Worm (Caenorhabditis elegans): Measurements from ENCODE around the gene K05F1.6.
A peak's percentile ranks its signal among the peaks of the same experiment; 100 is the strongest.
"Not testable (repeated sequence)": the region's sequence is repeated elsewhere in the genome, so short reads cannot be mapped to it uniquely, and the experiment has no call there.

The K05F1.6 gene

ce11 chrII:5799553-5799952 lies 17.2 kb downstream of the K05F1.6 start, which contains the start of gene K05F1.8:
K05F1.8 (minus strand) TSS chrII:5799653.
- no peak for TF ChIP-seq ztf-23 (GFP tag; IDR thresholded peaks at IDR 0.05)
- no peak for TF ChIP-seq ztf-29 (GFP tag; IDR thresholded peaks at IDR 0.05)
- no peak for TF ChIP-seq klf-2 (GFP tag; conservative IDR thresholded peaks at IDR 0.05)
- TF ChIP-seq T22C8.4 (GFP tag; IDR thresholded peaks at IDR 0.05): no peak
- TF ChIP-seq tab-1 (GFP tag; IDR thresholded peaks at IDR 0.05): no peak
- no peak for TF ChIP-seq ref-1 (GFP tag; conservative IDR thresholded peaks at IDR 0.05)
- no peak for TF ChIP-seq cog-1 (tag; optimal IDR thresholded peaks at IDR 0.05)
- no peak for TF ChIP-seq med-1 (GFP tag; optimal IDR thresholded peaks at IDR 0.05; ENCODE audit: insufficient read depth)
- no peak for TF ChIP-seq flt-1 (GFP tag; IDR thresholded peaks at IDR 0.05)

- TF ChIP-seq flt-1 (GFP tag; IDR thresholded peaks at IDR 0.05) (no peak), T22C8.4 (GFP tag; IDR thresholded peaks at IDR 0.05) (no peak), klf-2 (GFP tag; conservative IDR thresholded peaks at IDR 0.05) (no peak), ztf-23 (GFP tag; IDR thresholded peaks at IDR 0.05) (no peak), ztf-29 (GFP tag; IDR thresholded peaks at IDR 0.05) (no peak), cog-1 (tag; optimal IDR thresholded peaks at IDR 0.05) (no peak), ref-1 (GFP tag; conservative IDR thresholded peaks at IDR 0.05) (no peak), med-1 (GFP tag; optimal IDR thresholded peaks at IDR 0.05; ENCODE audit: insufficient read depth) (no peak), tab-1 (GFP tag; IDR thresholded peaks at IDR 0.05) (no peak)
Observed at ce11 chrII:5801075-5801474, 18.8 kb downstream of the K05F1.6 start, which contains the start of the genes K05F1.9 and K05F1.1. K05F1.9 (minus strand) TSS chrII:5801175. K05F1.1 (plus strand) TSS chrII:5801382.

ce11 chrII:5804288-5804687 lies 22.0 kb downstream of the K05F1.6 start:
- no peak for TF ChIP-seq ref-1 (GFP tag; conservative IDR thresholded peaks at IDR 0.05)
- no peak for TF ChIP-seq ztf-29 (GFP tag; IDR thresholded peaks at IDR 0.05)
- TF ChIP-seq cog-1 (tag; optimal IDR thresholded peaks at IDR 0.05): no peak
- TF ChIP-seq klf-2 (GFP tag; conservative IDR thresholded peaks at IDR 0.05): no peak
- TF ChIP-seq T22C8.4 (GFP tag; IDR thresholded peaks at IDR 0.05): no peak
- no peak for TF ChIP-seq med-1 (GFP tag; optimal IDR thresholded peaks at IDR 0.05; ENCODE audit: insufficient read depth)
- TF ChIP-seq ztf-23 (GFP tag; IDR thresholded peaks at IDR 0.05): no peak
- no peak for TF ChIP-seq flt-1 (GFP tag; IDR thresholded peaks at IDR 0.05)
- TF ChIP-seq tab-1 (GFP tag; IDR thresholded peaks at IDR 0.05): no peak

ce11 chrII:5805303-5805702 lies 23.0 kb downstream of the K05F1.6 start, which contains the start of gene K05F1.10:
K05F1.10 (minus strand) TSS chrII:5805473.
- TF ChIP-seq klf-2 (GFP tag; conservative IDR thresholded peaks at IDR 0.05) (no peak), T22C8.4 (GFP tag; IDR thresholded peaks at IDR 0.05) (no peak), flt-1 (GFP tag; IDR thresholded peaks at IDR 0.05) (no peak), ztf-29 (GFP tag; IDR thresholded peaks at IDR 0.05) (no peak), med-1 (GFP tag; optimal IDR thresholded peaks at IDR 0.05; ENCODE audit: insufficient read depth) (no peak), tab-1 (GFP tag; IDR thresholded peaks at IDR 0.05) (no peak), cog-1 (tag; optimal IDR thresholded peaks at IDR 0.05) (no peak), ref-1 (GFP tag; conservative IDR thresholded peaks at IDR 0.05) (no peak), ztf-23 (GFP tag; IDR thresholded peaks at IDR 0.05) (no peak)

- no peak for TF ChIP-seq ztf-29 (GFP tag; IDR thresholded peaks at IDR 0.05)
- TF ChIP-seq ref-1 (GFP tag; conservative IDR thresholded peaks at IDR 0.05): no peak
- no peak for TF ChIP-seq cog-1 (tag; optimal IDR thresholded peaks at IDR 0.05)
- no peak for TF ChIP-seq ztf-23 (GFP tag; IDR thresholded peaks at IDR 0.05)
- TF ChIP-seq klf-2 (GFP tag; conservative IDR thresholded peaks at IDR 0.05): no peak
- TF ChIP-seq med-1 (GFP tag; optimal IDR thresholded peaks at IDR 0.05; ENCODE audit: insufficient read depth): no peak
- no peak for TF ChIP-seq flt-1 (GFP tag; IDR thresholded peaks at IDR 0.05)
- TF ChIP-seq tab-1 (GFP tag; IDR thresholded peaks at IDR 0.05): no peak
- TF ChIP-seq T22C8.4 (GFP tag; IDR thresholded peaks at IDR 0.05): no peak
Observed at ce11 chrII:5806563-5806962, 24.2 kb downstream of the K05F1.6 start.

- no peak for TF ChIP-seq ref-1 (GFP tag; conservative IDR thresholded peaks at IDR 0.05)
- no peak for TF ChIP-seq ztf-23 (GFP tag; IDR thresholded peaks at IDR 0.05)
- no peak for TF ChIP-seq T22C8.4 (GFP tag; IDR thresholded peaks at IDR 0.05)
- no peak for TF ChIP-seq cog-1 (tag; optimal IDR thresholded peaks at IDR 0.05)
Observed at ce11 chrII:5810230-5810629, 27.9 kb downstream of the K05F1.6 start, which contains the start of the genes msp-64 and ZK1248.5. msp-64 (minus strand) TSS chrII:5810330. ZK1248.5 (plus strand) TSS chrII:5810514.

ce11 chrII:5815382-5815781 lies 33.1 kb downstream of the K05F1.6 start, which contains the start of gene wago-5:
wago-5 (minus strand) TSS chrII:5815482.
- TF ChIP-seq T22C8.4 (GFP tag; IDR thresholded peaks at IDR 0.05); ztf-29 (GFP tag; IDR thresholded peaks at IDR 0.05); ref-1 (GFP tag; conservative IDR thresholded peaks at IDR 0.05): not testable (repeated sequence)

- no peak for TF ChIP-seq tab-1 (GFP tag; IDR thresholded peaks at IDR 0.05)
- no peak for TF ChIP-seq med-1 (GFP tag; optimal IDR thresholded peaks at IDR 0.05; ENCODE audit: insufficient read depth)
- TF ChIP-seq klf-2 (GFP tag; conservative IDR thresholded peaks at IDR 0.05): no peak
- TF ChIP-seq ztf-23 (GFP tag; IDR thresholded peaks at IDR 0.05): no peak
- TF ChIP-seq ref-1 (GFP tag; conservative IDR thresholded peaks at IDR 0.05): no peak
- TF ChIP-seq T22C8.4 (GFP tag; IDR thresholded peaks at IDR 0.05): no peak
- TF ChIP-seq ztf-29 (GFP tag; IDR thresholded peaks at IDR 0.05): no peak
- TF ChIP-seq flt-1 (GFP tag; IDR thresholded peaks at IDR 0.05): no peak
- TF ChIP-seq cog-1 (tag; optimal IDR thresholded peaks at IDR 0.05): no peak
Observed at ce11 chrII:5816346-5816745, 34.0 kb downstream of the K05F1.6 start, which contains the start of gene ZK1248.20. ZK1248.20 (plus strand) TSS chrII:5816646.

ce11 chrII:5818298-5818697 lies 36.0 kb downstream of the K05F1.6 start, which contains the start of gene ZK1248.4:
ZK1248.4 (plus strand) TSS chrII:5818598.
- TF ChIP-seq med-1 (GFP tag; optimal IDR thresholded peaks at IDR 0.05; ENCODE audit: insufficient read depth): no peak
- TF ChIP-seq flt-1 (GFP tag; IDR thresholded peaks at IDR 0.05): no peak
- no peak for TF ChIP-seq cog-1 (tag; optimal IDR thresholded peaks at IDR 0.05)
- no peak for TF ChIP-seq ztf-29 (GFP tag; IDR thresholded peaks at IDR 0.05)
- no peak for TF ChIP-seq ref-1 (GFP tag; conservative IDR thresholded peaks at IDR 0.05)
- TF ChIP-seq klf-2 (GFP tag; conservative IDR thresholded peaks at IDR 0.05): no peak
- TF ChIP-seq tab-1 (GFP tag; IDR thresholded peaks at IDR 0.05): no peak
- no peak for TF ChIP-seq ztf-23 (GFP tag; IDR thresholded peaks at IDR 0.05)
- TF ChIP-seq T22C8.4 (GFP tag; IDR thresholded peaks at IDR 0.05): no peak

- no peak for TF ChIP-seq tab-1 (GFP tag; IDR thresholded peaks at IDR 0.05)
- TF ChIP-seq flt-1 (GFP tag; IDR thresholded peaks at IDR 0.05): peak; percentile 52; the same call in 1 of the 2 replicates
- TF ChIP-seq ztf-23 (GFP tag; IDR thresholded peaks at IDR 0.05): 0 out of 2 replicates have a peak, but pooled peaks have one; percentile 48
Observed at ce11 chrII:5819655-5820054, 37.3 kb downstream of the K05F1.6 start.
